Fruit fly (Drosophila melanogaster) whole organism, embryonic: ENCODE results near the gene MtnD.

ENCODE experiments used
- CG10274 ChIP-seq: fragments of 200-800 bp; sonication (Bioruptor generic); optimal IDR thresholded peaks from 3 replicates; lab custom pipeline; 2017; ENCODE audit warnings: missing biosample characterization, mild to moderate bottlenecking, missing genetic modification characterization
- CG14860 ChIP-seq: fragments of 200-800 bp; sonication (Bioruptor generic); IDR thresholded peaks from 3 replicates; pipeline ENCODE4 v1.3.6; 2022; ENCODE audit warnings: missing biosample characterization, missing genetic modification characterization; ENCODE audit not compliant: partially characterized antibody
- CG1602 ChIP-seq: fragments of 200-800 bp; sonication (Bioruptor generic); optimal IDR thresholded peaks from 3 replicates; lab custom pipeline; 2016; ENCODE audit warnings: missing biosample characterization, missing genetic modification characterization
- CG7786 ChIP-seq: fragments of 200-800 bp; sonication (Bioruptor generic); optimal IDR thresholded peaks from 2 replicates; lab custom pipeline; 2016; ENCODE audit warnings: missing biosample characterization, missing genetic modification characterization
- Rx ChIP-seq: fragments of 200-800 bp; sonication (Bioruptor generic); IDR thresholded peaks from 2 replicates; pipeline ENCODE4 v1.3.6; 2022; ENCODE audit warnings: missing biosample characterization, missing genetic modification characterization
- amos ChIP-seq: fragments of 200-800 bp; sonication (Bioruptor generic); IDR thresholded peaks from 2 replicates; pipeline ENCODE4 v1.3.6; 2022; ENCODE audit warnings: missing biosample characterization, missing genetic modification characterization; ENCODE audit not compliant: partially characterized antibody
- cato ChIP-seq: fragments of 200-800 bp; sonication (Bioruptor generic); optimal IDR thresholded peaks from 2 replicates; lab custom pipeline; 2016; ENCODE audit warnings: missing biosample characterization, missing genetic modification characterization, borderline replicate concordance
- pan ChIP-seq, 4 experiments: fragments of >200 bp in 3 of 4; fragments of 200-800 bp in 1 of 4; sonication (Bioruptor generic) in 1 of 4; optimal IDR thresholded peaks in 3 of 4; IDR thresholded peaks in 1 of 4; 2 replicates each; pipeline versions ENCODE4 v1.3.6 to Lab custom; 2017 to 2022; ENCODE audit warnings: missing biosample characterization in 2 of 4, missing genetic modification characterization in 2 of 4, mixed read lengths in 1 of 4
- tap ChIP-seq: fragments of 200-800 bp; optimal IDR thresholded peaks from 3 replicates; lab custom pipeline; 2019; ENCODE audit warnings: missing biosample characterization, mild to moderate bottlenecking, missing genetic modification characterization, moderate library complexity
- zen ChIP-seq: fragments of 200-800 bp; sonication (Bioruptor generic); optimal IDR thresholded peaks from 3 replicates; lab custom pipeline; 2018; ENCODE audit warnings: missing biosample characterization, mild to moderate bottlenecking, missing genetic modification characterization, moderate library complexity

DNA sequence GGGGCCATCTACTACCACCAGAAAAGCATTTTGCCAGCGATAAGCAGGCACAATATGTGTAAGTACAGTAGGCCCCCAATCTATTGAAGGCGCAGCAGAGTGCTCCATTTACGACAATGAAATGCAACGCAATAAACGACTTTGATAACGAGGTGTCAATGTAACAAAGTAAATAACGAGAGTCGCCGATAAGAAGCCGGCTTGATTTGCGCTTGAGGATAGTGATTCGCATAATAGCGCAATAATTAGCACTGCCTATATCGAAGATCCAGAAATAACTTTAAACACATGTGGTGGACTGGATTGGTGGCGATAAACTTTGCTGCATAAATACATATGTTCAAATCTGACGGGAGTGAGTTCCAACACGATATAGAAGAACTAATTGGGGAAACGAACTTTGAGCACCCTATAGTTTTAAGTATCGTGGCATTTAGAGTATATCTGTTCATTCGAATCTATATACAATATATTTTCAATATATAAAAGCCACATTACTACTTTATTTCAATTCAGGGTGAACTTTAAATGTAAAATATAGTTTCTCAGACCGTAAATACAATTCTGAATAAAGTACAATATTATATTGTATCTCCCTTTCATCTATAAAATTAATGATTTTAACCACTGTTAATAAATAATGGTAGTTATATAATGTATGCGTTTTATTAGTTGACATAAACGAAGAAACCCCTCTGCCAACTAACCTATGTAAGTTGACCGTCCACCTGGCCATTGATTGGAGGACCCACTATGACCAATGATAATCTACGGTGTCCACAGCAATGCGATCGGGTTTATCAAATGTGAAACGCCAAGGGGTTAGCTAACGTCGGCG, 14.5 kb downstream of the MtnD start:
- TF ChIP-seq CG7786 (GFP tag; lab: Kevin White, UChicago) (no peak), CG1602 (GFP tag; lab: Kevin White, UChicago) (no peak), CG14860 (GFP tag; lab: Robert Waterston, UW) (no peak), amos (GFP tag; lab: Robert Waterston, UW) (no peak), cato (GFP tag; lab: Kevin White, UChicago) (no peak), tap (tag; lab: Kevin White, UChicago) (no peak), Rx (GFP tag; lab: Robert Waterston, UW) (no peak), CG10274 (GFP tag; lab: Kevin White, UChicago) (no peak), pan (optimal IDR thresholded peaks at IDR 0.05; lab: Kevin White, UChicago) (no peak), pan (GFP tag; optimal IDR thresholded peaks at IDR 0.05 in 1 of 2, IDR thresholded peaks at IDR 0.05 in 1 of 2) (no peak), zen (no peak)
